Fruit fly (Drosophila melanogaster): ENCODE measurements around the gene PpD6.

Gene PpD6

DNA sequence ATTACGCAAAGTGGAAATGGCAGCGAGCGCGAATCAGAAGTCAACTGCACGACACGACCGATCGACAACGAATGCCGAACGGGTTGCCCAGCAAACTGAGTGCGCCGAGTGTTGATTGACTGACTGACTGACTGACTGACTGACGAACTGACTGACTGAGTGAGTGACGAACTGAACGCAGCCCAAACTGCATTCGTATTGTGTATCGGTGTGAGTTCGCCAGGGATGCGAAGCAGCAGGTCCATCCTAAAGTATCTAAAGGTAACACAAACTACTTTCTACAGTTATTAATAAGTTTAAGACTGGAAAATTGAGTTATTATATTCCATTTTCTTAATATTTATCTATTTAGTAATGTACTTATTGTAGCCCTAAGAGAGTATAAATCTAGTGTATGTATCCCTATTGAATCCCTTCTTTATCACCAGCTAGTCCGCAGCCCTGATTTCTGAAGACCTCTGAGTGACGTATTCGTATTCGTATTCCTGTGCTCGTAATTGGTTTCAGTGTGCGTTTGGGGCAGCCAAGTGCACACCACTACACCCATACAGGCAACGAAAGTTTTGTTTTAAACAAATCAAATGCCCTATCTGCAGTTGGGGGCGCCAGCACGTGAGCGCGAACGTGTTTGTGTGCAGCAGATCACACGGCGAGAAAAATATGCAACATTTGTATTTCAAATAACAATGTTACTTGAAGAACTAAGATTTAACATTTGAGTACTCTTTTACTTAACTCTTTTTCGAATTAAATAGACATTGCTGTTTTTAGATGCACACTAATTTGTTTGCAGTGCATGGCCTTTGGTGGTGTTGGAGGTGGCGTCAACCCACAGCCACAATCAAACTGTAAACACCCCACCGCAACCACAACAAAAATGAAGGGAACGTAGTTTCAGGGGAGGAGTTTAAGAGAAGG is 43.5 kb downstream of the PpD6 start:
- peak; percentile 65 for TF ChIP-seq CG11762 (GFP tag; optimal IDR thresholded peaks at IDR 0.05; ENCODE audit: insufficient read depth)
- peak; percentile 68 for TF ChIP-seq Smox (GFP tag; optimal IDR thresholded peaks at IDR 0.05)
- TF ChIP-seq net (GFP tag; optimal IDR thresholded peaks at IDR 0.05) = peak; percentile 72
- peak; percentile 57 for TF ChIP-seq dsx (GFP tag; optimal IDR thresholded peaks at IDR 0.05; ENCODE audit: poor library complexity, severe bottlenecking)
- peak; percentile 37 for TF ChIP-seq vri (GFP tag; optimal IDR thresholded peaks at IDR 0.05)
- peak; percentile 51 for TF ChIP-seq CG3032 (tag; optimal IDR thresholded peaks at IDR 0.05)
- TF ChIP-seq Sox102F (GFP tag; optimal IDR thresholded peaks at IDR 0.05) = peak; percentile 71
- TF ChIP-seq fd85E (GFP tag; optimal IDR thresholded peaks at IDR 0.05) = peak; percentile 79
- TF ChIP-seq CG9139 (GFP tag; optimal IDR thresholded peaks at IDR 0.05) = peak; percentile 59
- TF ChIP-seq CG8319 (GFP tag; optimal IDR thresholded peaks at IDR 0.05) = peak; percentile 76
- peak; percentile 92 for TF ChIP-seq eg (GFP tag; IDR thresholded peaks at IDR 0.05)
- TF ChIP-seq CG6854 (GFP tag; optimal IDR thresholded peaks at IDR 0.05) = no peak
- TF ChIP-seq Hr38 (GFP tag; optimal IDR thresholded peaks at IDR 0.05) = peak; percentile 61
- peak; percentile 20 for TF ChIP-seq spab (GFP tag; optimal IDR thresholded peaks at IDR 0.05)
- TF ChIP-seq CG6808 (GFP tag; optimal IDR thresholded peaks at IDR 0.05) = peak; percentile 47
- peak; percentile 49 for TF ChIP-seq CG4318 (GFP tag; optimal IDR thresholded peaks at IDR 0.05)
- peak; percentile 84 for TF ChIP-seq CG31627 (GFP tag; optimal IDR thresholded peaks at IDR 0.05)
- TF ChIP-seq CG6792 (GFP tag; optimal IDR thresholded peaks at IDR 0.05) = peak; percentile 76
- TF ChIP-seq fd59A (GFP tag; optimal IDR thresholded peaks at IDR 0.05) = peak; percentile 51
- TF ChIP-seq Hr39 (GFP tag; optimal IDR thresholded peaks at IDR 0.05) = peak; percentile 83
- TF ChIP-seq CG7368 (GFP tag; optimal IDR thresholded peaks at IDR 0.05) = peak; percentile 68
- peak; percentile 77 for TF ChIP-seq Met (GFP tag; optimal IDR thresholded peaks at IDR 0.05)
- TF ChIP-seq CG1621 (tag; optimal IDR thresholded peaks at IDR 0.05) = peak; percentile 43
- TF ChIP-seq CG32006 (GFP tag; optimal IDR thresholded peaks at IDR 0.05) = peak; percentile 88
- TF ChIP-seq CG15336 (GFP tag; IDR thresholded peaks at IDR 0.05) = peak; percentile 81
- peak; percentile 48 for TF ChIP-seq Ets21C (GFP tag; optimal IDR thresholded peaks at IDR 0.05)
- no peak for TF ChIP-seq CG16779 (tag; optimal IDR thresholded peaks at IDR 0.05)
- peak; percentile 72 for TF ChIP-seq Lpt (GFP tag; optimal IDR thresholded peaks at IDR 0.05)
- TF ChIP-seq CG6276 (GFP tag; optimal IDR thresholded peaks at IDR 0.05) = peak; percentile 74
- TF ChIP-seq CG8632 (GFP tag; optimal IDR thresholded peaks at IDR 0.05) = peak; percentile 28
- peak; percentile 59 for TF ChIP-seq Sox15 (GFP tag; optimal IDR thresholded peaks at IDR 0.05)
- TF ChIP-seq Eip75B (GFP tag; optimal IDR thresholded peaks at IDR 0.05) = peak; percentile 73
- peak; percentile 36 for TF ChIP-seq Blimp-1 (GFP tag; optimal IDR thresholded peaks at IDR 0.05)
- TF ChIP-seq ss (GFP tag; optimal IDR thresholded peaks at IDR 0.05) = peak; percentile 14 to 49
- TF ChIP-seq CG11902 (GFP tag; optimal IDR thresholded peaks at IDR 0.05) = peak; percentile 58
- TF ChIP-seq svp (GFP tag) = peak; percentile 74
- TF ChIP-seq fkh (GFP tag; optimal IDR thresholded peaks at IDR 0.05) = peak; percentile 85
- TF ChIP-seq CG10631 (GFP tag; optimal IDR thresholded peaks at IDR 0.05) = peak; percentile 82
- TF ChIP-seq OdsH (GFP tag; optimal IDR thresholded peaks at IDR 0.05) = peak; percentile 78
- peak; percentile 92 for TF ChIP-seq CG6163 (GFP tag; IDR thresholded peaks at IDR 0.05)
- peak; percentile 79 for TF ChIP-seq esn (GFP tag; optimal IDR thresholded peaks at IDR 0.05)
- peak; percentile 84 for TF ChIP-seq Sox14 (GFP tag; optimal IDR thresholded peaks at IDR 0.05)
- peak; percentile 77 for TF ChIP-seq achi (GFP tag; optimal IDR thresholded peaks at IDR 0.05)
- peak; percentile 41 to 76 for TF ChIP-seq salr (GFP tag; optimal IDR thresholded peaks at IDR 0.05)
- TF ChIP-seq Gug (GFP tag; IDR thresholded peaks at IDR 0.05) = peak; percentile 83
- TF ChIP-seq lz (GFP tag; optimal IDR thresholded peaks at IDR 0.05) = peak; percentile 78
- TF ChIP-seq topi (GFP tag; optimal IDR thresholded peaks at IDR 0.05) = peak; percentile 78
- TF ChIP-seq Ets96B (tag; optimal IDR thresholded peaks at IDR 0.05) = peak; percentile 65
- peak; percentile 59 for TF ChIP-seq dac (GFP tag; optimal IDR thresholded peaks at IDR 0.05)

All from whole organism, prepupa.